Worm (Caenorhabditis elegans) whole organism, early embryonic: Measurements from ENCODE around the gene F47G3.1.

ENCODE experiments used
- B0310.2 ChIP-seq: sonication (generic microtip); optimal IDR thresholded peaks from 2 replicates; lab custom pipeline; 2016; ENCODE audit warnings: mild to moderate bottlenecking, missing genetic modification characterization, missing compliant biosample characterization
- F13C5.2 ChIP-seq: sonication (generic microtip); optimal IDR thresholded peaks from 2 replicates; lab custom pipeline; 2017; ENCODE audit warnings: mild to moderate bottlenecking, missing genetic modification characterization, inconsistent platforms, missing compliant biosample characterization
- aly-1 ChIP-seq: sonication (generic microtip); optimal IDR thresholded peaks from 2 replicates; lab custom pipeline; 2016; ENCODE audit warnings: missing genetic modification characterization, missing compliant biosample characterization
- ama-1 ChIP-seq: fragments of 150-350 bp; optimal IDR thresholded peaks from 2 replicates; lab custom pipeline; 2014
- ceh-13 ChIP-seq: fragments of 200-800 bp; sonication (Bioruptor generic); optimal IDR thresholded peaks from 2 replicates; lab custom pipeline; 2018; ENCODE audit warnings: mild to moderate bottlenecking, missing genetic modification characterization, missing compliant biosample characterization
- ceh-36 ChIP-seq: sonication (generic microtip); optimal IDR thresholded peaks from 2 replicates; lab custom pipeline; 2016; ENCODE audit warnings: missing genetic modification characterization, inconsistent platforms, missing compliant biosample characterization
- ets-7 ChIP-seq: sonication (generic microtip); optimal IDR thresholded peaks from 2 replicates; lab custom pipeline; 2016; ENCODE audit warnings: missing genotype, missing genetic modification characterization, missing compliant biosample characterization
- flt-1 ChIP-seq: fragments of 200-800 bp; sonication (Bioruptor generic); IDR thresholded peaks from 2 replicates; pipeline ENCODE4 v1.3.6; 2022; ENCODE audit warnings: missing genetic modification characterization, missing compliant biosample characterization
- hmbx-1 ChIP-seq: sonication (generic microtip); optimal IDR thresholded peaks from 2 replicates; lab custom pipeline; 2016; ENCODE audit warnings: mild to moderate bottlenecking, missing genetic modification characterization, missing compliant biosample characterization
- hmg-4 ChIP-seq: fragments of 200-800 bp; sonication (Bioruptor generic); optimal IDR thresholded peaks from 2 replicates; lab custom pipeline; 2018; ENCODE audit warnings: mild to moderate bottlenecking, missing genetic modification characterization, missing compliant biosample characterization
- hnd-1 ChIP-seq: sonication (generic microtip); optimal IDR thresholded peaks from 2 replicates; lab custom pipeline; 2016; ENCODE audit warnings: missing genetic modification characterization, missing compliant biosample characterization
- pes-1 ChIP-seq: fragments of 200-800 bp; sonication (Bioruptor generic); IDR thresholded peaks from 2 replicates; pipeline ENCODE4 v1.3.6; 2022; ENCODE audit warnings: missing genetic modification reagents, missing genetic modification characterization, missing compliant biosample characterization
- scrt-1 ChIP-seq: fragments of 200-800 bp; sonication (Bioruptor generic); IDR thresholded peaks from 2 replicates; pipeline ENCODE4 v1.3.6; 2022; ENCODE audit warnings: missing genetic modification characterization, missing compliant biosample characterization
- sea-1 ChIP-seq: fragments of 200-800 bp; sonication (Bioruptor generic); conservative IDR thresholded peaks from 2 replicates; pipeline ENCODE4 v1.3.6; 2022; ENCODE audit warnings: missing genetic modification characterization, missing compliant biosample characterization
- tbx-11 ChIP-seq: fragments of 200-800 bp; sonication (Bioruptor generic); IDR thresholded peaks from 2 replicates; pipeline ENCODE4 v1.3.6; 2022; ENCODE audit warnings: missing genetic modification characterization, missing compliant biosample characterization
- tbx-37 ChIP-seq: fragments of 200-800 bp; sonication (Bioruptor generic); conservative IDR thresholded peaks from 2 replicates; pipeline ENCODE4 v1.3.6; 2022; ENCODE audit warnings: missing genetic modification reagents, missing genetic modification characterization, missing compliant biosample characterization
- tra-4 ChIP-seq: sonication (generic microtip); optimal IDR thresholded peaks from 2 replicates; lab custom pipeline; 2017; ENCODE audit warnings: missing genetic modification characterization, missing compliant biosample characterization

F47G3.1 gene

ce11 chrX:2352929-2353328, 32.6 kb upstream of the F47G3.1 start:
- TF ChIP-seq tbx-37 (GFP tag; lab: Robert Waterston, UW) (no peak), ceh-13 (GFP tag; lab: Kevin White, UChicago) (no peak), tbx-11 (GFP tag; lab: Robert Waterston, UW) (no peak), sea-1 (no peak), ets-7 (tag; lab: Kevin White, UChicago) (no peak), tra-4 (tag; lab: Kevin White, UChicago) (no peak), hmg-4 (GFP tag; lab: Kevin White, UChicago) (no peak), ama-1 (lab: Kevin White, UChicago) (no peak), flt-1 (GFP tag; lab: Robert Waterston, UW) (no peak), ceh-36 (tag; lab: Kevin White, UChicago) (no peak), pes-1 (GFP tag; lab: Robert Waterston, UW) (no peak), hnd-1 (tag; lab: Kevin White, UChicago) (no peak)

- TF ChIP-seq ama-1 (lab: Kevin White, UChicago) (no peak), tra-4 (tag; lab: Kevin White, UChicago) (no peak), flt-1 (GFP tag; lab: Robert Waterston, UW) (no peak), hmbx-1 (tag; lab: Kevin White, UChicago) (no peak), B0310.2 (no peak), scrt-1 (no peak), tbx-37 (GFP tag; lab: Robert Waterston, UW) (no peak), hnd-1 (tag; lab: Kevin White, UChicago) (no peak), aly-1 (tag; lab: Kevin White, UChicago) (no peak), pes-1 (GFP tag; lab: Robert Waterston, UW) (no peak), ceh-36 (tag; lab: Kevin White, UChicago) (no peak), hmg-4 (GFP tag; lab: Kevin White, UChicago) (no peak), sea-1 (no peak), ets-7 (tag; lab: Kevin White, UChicago) (no peak), F13C5.2 (tag; lab: Kevin White, UChicago) (no peak), tbx-11 (GFP tag; lab: Robert Waterston, UW) (no peak)
These were observed 25.8 kb upstream of the F47G3.1 start, which contains the start of gene lgc-40 for ce11 chrX:2359797-2360196. lgc-40 (plus strand) TSS chrX:2360097.

ce11 chrX:2362872-2363271, 22.7 kb upstream of the F47G3.1 start:
- TF ChIP-seq pes-1 (GFP tag; lab: Robert Waterston, UW): no peak
- no peak for TF ChIP-seq B0310.2
- TF ChIP-seq ceh-36 (tag; lab: Kevin White, UChicago): no peak
- TF ChIP-seq tra-4 (tag; lab: Kevin White, UChicago): no peak
- no peak for TF ChIP-seq ama-1 (lab: Kevin White, UChicago)
- TF ChIP-seq hmg-4 (GFP tag; lab: Kevin White, UChicago): no peak
- TF ChIP-seq tbx-11 (GFP tag; lab: Robert Waterston, UW): no peak

- TF ChIP-seq tbx-37 (GFP tag; lab: Robert Waterston, UW) (no peak), hnd-1 (tag; lab: Kevin White, UChicago) (no peak), hmg-4 (GFP tag; lab: Kevin White, UChicago) (no peak), B0310.2 (no peak), ets-7 (tag; lab: Kevin White, UChicago) (no peak), ceh-13 (GFP tag; lab: Kevin White, UChicago) (no peak), ama-1 (lab: Kevin White, UChicago) (no peak), sea-1 (no peak), ceh-36 (tag; lab: Kevin White, UChicago) (no peak), tbx-11 (GFP tag; lab: Robert Waterston, UW) (no peak), flt-1 (GFP tag; lab: Robert Waterston, UW) (no peak), hmbx-1 (tag; lab: Kevin White, UChicago) (no peak), pes-1 (GFP tag; lab: Robert Waterston, UW) (no peak), aly-1 (tag; lab: Kevin White, UChicago) (no peak), tra-4 (tag; lab: Kevin White, UChicago) (no peak), scrt-1 (no peak), F13C5.2 (tag; lab: Kevin White, UChicago) (no peak)
These were observed 20.8 kb upstream of the F47G3.1 start for ce11 chrX:2364703-2365299.

ce11 chrX:2365890-2366289, 19.7 kb upstream of the F47G3.1 start, which contains the start of gene T24D8.6:
T24D8.6 (minus strand) TSS chrX:2365990.
- TF ChIP-seq ama-1 (lab: Kevin White, UChicago) (no peak), ets-7 (tag; lab: Kevin White, UChicago) (no peak), scrt-1 (no peak), F13C5.2 (tag; lab: Kevin White, UChicago) (no peak), flt-1 (GFP tag; lab: Robert Waterston, UW) (no peak), hmbx-1 (tag; lab: Kevin White, UChicago) (no peak), tbx-37 (GFP tag; lab: Robert Waterston, UW) (no peak), sea-1 (no peak), hnd-1 (tag; lab: Kevin White, UChicago) (no peak), ceh-36 (tag; lab: Kevin White, UChicago) (no peak), tra-4 (tag; lab: Kevin White, UChicago) (no peak), ceh-13 (GFP tag; lab: Kevin White, UChicago) (no peak), B0310.2 (no peak), tbx-11 (GFP tag; lab: Robert Waterston, UW) (no peak), pes-1 (GFP tag; lab: Robert Waterston, UW) (no peak)

ce11 chrX:2368042-2368814, 17.3 kb upstream of the F47G3.1 start:
- TF ChIP-seq hmbx-1 (tag; lab: Kevin White, UChicago) (no peak), B0310.2 (no peak), ceh-36 (tag; lab: Kevin White, UChicago) (no peak), aly-1 (tag; lab: Kevin White, UChicago) (no peak), tbx-37 (GFP tag; lab: Robert Waterston, UW) (no peak), hnd-1 (tag; lab: Kevin White, UChicago) (no peak), hmg-4 (GFP tag; lab: Kevin White, UChicago) (no peak), flt-1 (GFP tag; lab: Robert Waterston, UW) (no peak), sea-1 (no peak), ceh-13 (GFP tag; lab: Kevin White, UChicago) (no peak), pes-1 (GFP tag; lab: Robert Waterston, UW) (0 out of 2 replicates have a peak, but pooled peaks have one; percentile 9), tra-4 (tag; lab: Kevin White, UChicago) (peak; percentile 2), tbx-11 (GFP tag; lab: Robert Waterston, UW) (no peak), ets-7 (tag; lab: Kevin White, UChicago) (no peak), F13C5.2 (tag; lab: Kevin White, UChicago) (no peak), ama-1 (lab: Kevin White, UChicago) (no peak), scrt-1 (peak; percentile 20; the same call in 1 of the 2 replicates)
